Worm (Caenorhabditis elegans) whole organism, L2 larva: ENCODE measurements around the gene fbxa-52.

Source experiments
- F13H6.1 ChIP-seq: sonication (generic microtip); optimal IDR thresholded peaks from 2 replicates; lab custom pipeline; 2016; ENCODE audit warnings: missing genetic modification characterization, missing compliant biosample characterization
- R02D3.7 ChIP-seq: fragments of 150-350 bp; optimal IDR thresholded peaks from 2 replicates; lab custom pipeline; 2014; ENCODE audit warnings: missing biosample characterization, missing genetic modification characterization
- Y55F3AM.14 ChIP-seq: fragments of 200-800 bp; sonication (Bioruptor generic); optimal IDR thresholded peaks from 2 replicates; lab custom pipeline; 2018; ENCODE audit warnings: mild to moderate bottlenecking, missing genetic modification characterization, missing compliant biosample characterization
- ZK546.5 ChIP-seq: sonication (generic microtip); optimal IDR thresholded peaks from 2 replicates; lab custom pipeline; 2017; ENCODE audit warnings: missing biosample characterization, missing genetic modification characterization
- aly-2 ChIP-seq: fragments of 150-350 bp; optimal IDR thresholded peaks from 2 replicates; lab custom pipeline; 2014; ENCODE audit warnings: missing biosample characterization, missing genetic modification characterization
- ama-1 ChIP-seq: fragments of 150-350 bp; optimal IDR thresholded peaks from 2 replicates; lab custom pipeline; 2018; ENCODE audit warnings: inconsistent platforms
- blmp-1 ChIP-seq: sonication (generic microtip); optimal IDR thresholded peaks from 2 replicates; lab custom pipeline; 2017; ENCODE audit warnings: missing genetic modification characterization, mild to moderate bottlenecking, missing compliant biosample characterization, antibody characterized with exemption, moderate library complexity; ENCODE audit not compliant: insufficient read depth
- ceh-16 ChIP-seq: fragments of 150-350 bp; optimal IDR thresholded peaks from 2 replicates; lab custom pipeline; 2014; ENCODE audit warnings: missing biosample characterization, missing genetic modification characterization
- crh-2 ChIP-seq: sonication (generic microtip); optimal IDR thresholded peaks from 2 replicates; lab custom pipeline; 2017; ENCODE audit warnings: missing biosample characterization, missing genetic modification characterization
- dmd-4 ChIP-seq: sonication (generic microtip); optimal IDR thresholded peaks from 2 replicates; lab custom pipeline; 2017; ENCODE audit warnings: missing biosample characterization, missing genetic modification characterization
- egl-27 ChIP-seq: sonication (generic microtip); optimal IDR thresholded peaks from 3 replicates; lab custom pipeline; 2017; ENCODE audit warnings: missing biosample characterization, missing genetic modification reagents, missing genetic modification characterization
- elt-3 ChIP-seq: sonication (generic microtip); optimal IDR thresholded peaks from 2 replicates; lab custom pipeline; 2017; ENCODE audit warnings: missing biosample characterization, missing genetic modification characterization
- lin-11 ChIP-seq: fragments of 150-350 bp; sonication (generic microtip); optimal IDR thresholded peaks from 2 replicates; lab custom pipeline; 2014; ENCODE audit warnings: missing biosample characterization, missing genetic modification characterization, inconsistent platforms, mixed read lengths
- lin-13 ChIP-seq: fragments of 150-350 bp; optimal IDR thresholded peaks from 2 replicates; lab custom pipeline; 2014; ENCODE audit warnings: missing biosample characterization, missing genetic modification reagents, missing genetic modification characterization
- lin-39 ChIP-seq: fragments of 150-350 bp; optimal IDR thresholded peaks from 2 replicates; lab custom pipeline; 2014; ENCODE audit warnings: missing biosample characterization, missing genetic modification reagents, missing genetic modification characterization
- lsy-2 ChIP-seq, 2 experiments: fragments of 150-350 bp in 1 of 2; sonication (generic microtip) in 1 of 2; optimal IDR thresholded peaks; 2 replicates each; lab custom pipeline; 2014 to 2017; ENCODE audit warnings: missing biosample characterization in 2 of 2, missing genetic modification characterization in 2 of 2
- mab-5 ChIP-seq: fragments of 150-350 bp; optimal IDR thresholded peaks from 2 replicates; lab custom pipeline; 2014; ENCODE audit warnings: missing biosample characterization, missing genetic modification characterization
- mbf-1 ChIP-seq: sonication (generic microtip); optimal IDR thresholded peaks from 2 replicates; lab custom pipeline; 2017; ENCODE audit warnings: missing biosample characterization, missing genetic modification characterization
- mdl-1 ChIP-seq, 2 experiments: fragments of 150-350 bp in 1 of 2; sonication (generic microtip) in 1 of 2; optimal IDR thresholded peaks; 2 replicates each; lab custom pipeline; 2017; ENCODE audit warnings: missing biosample characterization in 2 of 2, missing genetic modification characterization in 2 of 2
- nhr-10 ChIP-seq: sonication (generic microtip); optimal IDR thresholded peaks from 2 replicates; lab custom pipeline; 2017; ENCODE audit warnings: missing biosample characterization, missing genetic modification characterization
- nhr-11 ChIP-seq: fragments of 150-350 bp; optimal IDR thresholded peaks from 2 replicates; lab custom pipeline; 2014; ENCODE audit warnings: missing biosample characterization, missing genetic modification characterization
- nhr-21 ChIP-seq: fragments of 150-350 bp; optimal IDR thresholded peaks from 2 replicates; lab custom pipeline; 2014; ENCODE audit warnings: missing biosample characterization, missing genetic modification characterization
- nhr-23 ChIP-seq: fragments of 150-350 bp; optimal IDR thresholded peaks from 2 replicates; lab custom pipeline; 2014; ENCODE audit warnings: missing biosample characterization, missing genetic modification reagents, missing genetic modification characterization
- nhr-237 ChIP-seq: fragments of 150-350 bp; optimal IDR thresholded peaks from 2 replicates; lab custom pipeline; 2014; ENCODE audit warnings: missing biosample characterization, missing genetic modification characterization
- nhr-6 ChIP-seq: fragments of 150-350 bp; optimal IDR thresholded peaks from 2 replicates; lab custom pipeline; 2014; ENCODE audit warnings: missing biosample characterization, missing genetic modification characterization
- peb-1 ChIP-seq: fragments of 150-350 bp; optimal IDR thresholded peaks from 2 replicates; lab custom pipeline; 2014; ENCODE audit warnings: missing biosample characterization, missing genetic modification characterization
- sem-4 ChIP-seq: fragments of 150-350 bp; optimal IDR thresholded peaks from 2 replicates; lab custom pipeline; 2014; ENCODE audit warnings: missing biosample characterization, missing genetic modification reagents, missing genetic modification characterization
- skn-1 ChIP-seq: sonication (generic microtip); optimal IDR thresholded peaks from 2 replicates; lab custom pipeline; 2017; ENCODE audit warnings: missing biosample characterization, missing genetic modification characterization
- sma-3 ChIP-seq: sonication (generic microtip); optimal IDR thresholded peaks from 2 replicates; lab custom pipeline; 2016; ENCODE audit warnings: missing genetic modification reagents, missing genetic modification characterization, missing compliant biosample characterization
- unc-39 ChIP-seq: fragments of 150-350 bp; optimal IDR thresholded peaks from 2 replicates; lab custom pipeline; 2014; ENCODE audit warnings: missing biosample characterization, missing genetic modification characterization
- unc-55 ChIP-seq: fragments of 150-350 bp; sonication (generic microtip); optimal IDR thresholded peaks from 3 replicates; lab custom pipeline; 2014; ENCODE audit warnings: missing biosample characterization, missing genetic modification reagents, missing genetic modification characterization
- unc-62 ChIP-seq: fragments of 150-350 bp; optimal IDR thresholded peaks from 2 replicates; lab custom pipeline; 2014; ENCODE audit warnings: missing biosample characterization, missing genetic modification reagents, missing genetic modification characterization
- zag-1 ChIP-seq: fragments of 150-350 bp; optimal IDR thresholded peaks from 2 replicates; lab custom pipeline; 2014; ENCODE audit warnings: missing biosample characterization, missing genetic modification characterization
- ztf-4 ChIP-seq: fragments of 150-350 bp; optimal IDR thresholded peaks from 2 replicates; lab custom pipeline; 2014; ENCODE audit warnings: missing biosample characterization, missing genetic modification characterization

The fbxa-52 gene

DNA sequence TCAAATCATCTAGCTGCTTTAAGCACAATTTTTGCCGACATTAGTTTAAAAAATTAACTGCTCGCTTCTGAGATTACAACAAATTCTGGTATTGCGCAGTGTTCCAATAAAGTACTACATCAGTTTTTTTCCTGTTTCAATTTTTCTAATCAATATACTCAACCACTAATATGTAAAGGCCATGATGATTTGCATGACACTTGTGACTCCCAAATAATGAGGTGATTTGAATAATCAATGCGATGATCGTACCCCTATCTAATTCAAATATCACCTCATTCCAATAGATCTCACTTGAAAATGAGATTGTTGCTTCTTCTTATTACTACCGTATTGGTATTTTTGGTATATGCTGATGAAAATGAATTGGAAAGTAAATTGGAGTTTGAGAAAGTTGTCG lies 14.6 kb upstream of the fbxa-52 start, which contains the start of gene F07G6.2:
TSS of gene F07G6.2 (plus strand) at position 301 of the 400 bp plus-strand sequence.
- TF ChIP-seq blmp-1 (no peak), unc-62 (GFP tag; lab: Kevin White, UChicago) (no peak), zag-1 (tag; lab: Kevin White, UChicago) (no peak), lin-39 (tag; lab: Kevin White, UChicago) (no peak), ama-1 (no peak), lsy-2 (tag; optimal IDR thresholded peaks at IDR 0.05; lab: Kevin White, UChicago) (no peak), nhr-21 (no peak), unc-39 (tag; lab: Kevin White, UChicago) (no peak), ztf-4 (tag; lab: Kevin White, UChicago) (no peak), F13H6.1 (tag; lab: Kevin White, UChicago) (no peak), mbf-1 (tag; lab: Kevin White, UChicago) (no peak)

DNA sequence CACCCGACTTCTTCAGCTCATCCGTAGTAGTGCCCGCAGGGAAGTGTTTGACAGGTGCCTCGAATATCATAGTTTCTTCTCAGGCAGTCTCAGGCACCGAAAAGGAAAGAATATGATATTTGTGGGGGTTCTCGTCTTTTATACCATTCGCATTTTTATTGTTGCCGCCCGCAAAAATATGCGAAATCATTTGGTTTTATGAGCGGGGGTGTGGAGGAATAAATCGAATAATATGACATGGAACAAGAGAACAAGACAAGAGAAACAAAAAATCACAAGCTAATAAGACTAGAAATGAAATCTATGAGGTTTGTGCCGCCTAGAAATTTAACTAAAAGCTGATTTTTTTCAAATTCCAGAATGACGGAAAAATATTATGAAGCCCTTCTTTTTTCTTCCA lies 7.9 kb upstream of the fbxa-52 start, which contains the start of gene F07G6.8:
TSS of gene F07G6.8 (minus strand) at position 101 of the 400 bp plus-strand sequence.
- TF ChIP-seq sem-4 (tag; lab: Kevin White, UChicago), result no peak
- no peak for TF ChIP-seq crh-2
- no peak for TF ChIP-seq nhr-10 (tag; lab: Kevin White, UChicago)
- no peak for TF ChIP-seq mbf-1 (tag; lab: Kevin White, UChicago)
- no peak for TF ChIP-seq skn-1 (tag; lab: Kevin White, UChicago)
- no peak for TF ChIP-seq ceh-16 (tag; lab: Kevin White, UChicago)
- TF ChIP-seq dmd-4 (tag; lab: Kevin White, UChicago), result no peak
- TF ChIP-seq, all 48 proteins: peak for 0

DNA sequence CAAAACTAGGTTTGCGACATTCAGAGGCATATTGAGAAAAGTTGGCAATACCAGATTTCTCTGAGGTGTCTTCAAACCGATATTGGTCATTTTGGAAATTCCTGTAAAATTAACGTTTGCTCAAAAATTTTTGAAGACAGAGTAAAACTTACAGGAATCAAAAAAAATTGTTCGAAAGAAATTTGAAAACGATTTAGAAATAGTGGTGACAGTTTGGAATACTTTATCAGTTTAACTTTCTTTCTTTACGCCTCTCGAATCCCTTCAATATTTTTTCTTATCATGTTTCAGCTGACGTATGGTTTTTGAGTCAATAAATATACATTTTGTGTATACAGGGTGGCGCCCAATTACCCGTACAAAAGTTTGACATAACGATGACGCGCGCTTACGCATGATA lies 6.0 kb upstream of the fbxa-52 start, which contains the start of gene fbxa-53:
TSS of gene fbxa-53 (minus strand) at position 101 of the 400 bp plus-strand sequence.
- TF ChIP-seq nhr-23 (tag; lab: Kevin White, UChicago) (no peak), lin-13 (no peak), nhr-6 (tag; lab: Kevin White, UChicago) (no peak), ceh-16 (tag; lab: Kevin White, UChicago) (no peak), R02D3.7 (no peak), unc-39 (tag; lab: Kevin White, UChicago) (no peak), lin-39 (tag; lab: Kevin White, UChicago) (no peak), elt-3 (tag; lab: Kevin White, UChicago) (no peak), unc-62 (GFP tag; lab: Kevin White, UChicago) (no peak), aly-2 (tag; lab: Kevin White, UChicago) (no peak), F13H6.1 (tag; lab: Kevin White, UChicago) (no peak), nhr-11 (no peak), sem-4 (tag; lab: Kevin White, UChicago) (no peak)

ce11 chrX:1706538-1706937 lies 5.9 kb downstream of the fbxa-52 start, which contains the start of gene F07G6.5:
Gene F07G6.5 (minus strand): TSS chrX:1706638.
- no peak for TF ChIP-seq nhr-11
- no peak for TF ChIP-seq crh-2
- TF ChIP-seq mdl-1 (tag; optimal IDR thresholded peaks at IDR 0.05; lab: Kevin White, UChicago), result no peak
- no peak for TF ChIP-seq Y55F3AM.14 (GFP tag; lab: Kevin White, UChicago)
- TF ChIP-seq dmd-4 (tag; lab: Kevin White, UChicago), result no peak
- no peak for TF ChIP-seq F13H6.1 (tag; lab: Kevin White, UChicago)
- TF ChIP-seq unc-55 (GFP tag; lab: Kevin White, UChicago), result no peak
- no peak for TF ChIP-seq nhr-21
- no peak for TF ChIP-seq ZK546.5 (tag; lab: Kevin White, UChicago)
- TF ChIP-seq nhr-237 (tag; lab: Kevin White, UChicago), result no peak
- TF ChIP-seq sma-3, result no peak
- TF ChIP-seq sem-4 (tag; lab: Kevin White, UChicago), result no peak
- TF ChIP-seq lin-39 (tag; lab: Kevin White, UChicago), result no peak
- no peak for TF ChIP-seq mab-5 (tag; lab: Kevin White, UChicago)
- no peak for TF ChIP-seq egl-27 (tag; lab: Kevin White, UChicago)
- TF ChIP-seq unc-39 (tag; lab: Kevin White, UChicago), result no peak

DNA sequence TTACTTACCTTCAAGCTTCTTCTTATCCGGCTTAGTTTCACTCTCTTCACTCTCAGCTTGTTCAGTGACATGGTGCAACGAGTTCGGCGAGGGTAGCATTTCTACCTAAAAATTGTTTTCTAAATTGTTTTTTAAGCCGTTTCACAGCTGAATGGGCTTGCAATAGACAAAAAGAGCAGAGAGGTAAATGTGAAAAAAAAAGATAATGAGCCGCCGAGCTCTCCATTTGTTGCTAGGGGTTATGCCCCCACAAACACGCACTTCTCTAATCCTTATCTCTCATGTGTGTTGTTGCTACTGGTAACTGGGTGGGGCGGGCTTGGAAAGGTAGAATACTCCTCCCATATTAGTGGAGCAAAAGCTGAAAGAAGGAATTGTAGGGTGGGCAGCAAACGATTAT lies 8.6 kb downstream of the fbxa-52 start, which contains the start of gene C36C9.5:
TSS of gene C36C9.5 (minus strand) at position 101 of the 400 bp plus-strand sequence.
- TF ChIP-seq lin-11 (tag; lab: Kevin White, UChicago) (no peak), nhr-237 (tag; lab: Kevin White, UChicago) (no peak), peb-1 (tag; lab: Kevin White, UChicago) (no peak)
